Worm (Caenorhabditis elegans): Measurements from ENCODE around the gene W06B4.1.

W06B4.1 gene

ce11 chrII:4453453-4453852 is 17.9 kb upstream of the W06B4.1 start:
- TF ChIP-seq K02D7.2 (tag; optimal IDR thresholded peaks at IDR 0.05) (no peak), ahr-1 (tag; optimal IDR thresholded peaks at IDR 0.05) (no peak), pha-4 (tag; optimal IDR thresholded peaks at IDR 0.05) (no peak), ceh-30 (tag; optimal IDR thresholded peaks at IDR 0.05) (no peak), fax-1 (tag; optimal IDR thresholded peaks at IDR 0.05) (no peak), F13H6.1 (tag; optimal IDR thresholded peaks at IDR 0.05) (no peak), ceh-31 (tag; optimal IDR thresholded peaks at IDR 0.05) (peak; percentile 4), unc-42 (tag; optimal IDR thresholded peaks at IDR 0.05) (peak; percentile 54)

ce11 chrII:4454823-4455222 is 16.6 kb upstream of the W06B4.1 start:
- no peak for TF ChIP-seq madf-2 (tag; optimal IDR thresholded peaks at IDR 0.05)
- peak; percentile 63 for TF ChIP-seq dve-1 (tag; optimal IDR thresholded peaks at IDR 0.05)

- TF ChIP-seq pqm-1 (tag; optimal IDR thresholded peaks at IDR 0.05), result no peak
- TF ChIP-seq pha-2 (tag; optimal IDR thresholded peaks at IDR 0.05), result no peak
- TF ChIP-seq tbx-2 (tag; optimal IDR thresholded peaks at IDR 0.05), result no peak
- TF ChIP-seq hlh-15 (tag; optimal IDR thresholded peaks at IDR 0.05), result no peak
- TF ChIP-seq K09A11.1 (tag; optimal IDR thresholded peaks at IDR 0.05; ENCODE audit: insufficient read depth), result no peak
- no peak for TF ChIP-seq dmd-4 (tag; optimal IDR thresholded peaks at IDR 0.05; ENCODE audit: borderline replicate concordance)
- TF ChIP-seq rnt-1 (tag; optimal IDR thresholded peaks at IDR 0.05), result no peak
- no peak for TF ChIP-seq ceh-6 (GFP tag; optimal IDR thresholded peaks at IDR 0.05)
- peak; percentile 39 for TF ChIP-seq ceh-18 (tag; optimal IDR thresholded peaks at IDR 0.05)
- TF ChIP-seq ceh-31 (tag; optimal IDR thresholded peaks at IDR 0.05), result peak; percentile 59
- TF ChIP-seq hlh-8 (tag; optimal IDR thresholded peaks at IDR 0.05), result no peak
- TF ChIP-seq sox-2 (GFP tag; IDR thresholded peaks at IDR 0.05), result no peak
- TF ChIP-seq unc-55 (GFP tag; optimal IDR thresholded peaks at IDR 0.05), result no peak
- no peak for TF ChIP-seq ref-2 (tag; optimal IDR thresholded peaks at IDR 0.05)
- TF ChIP-seq ceh-30 (tag; optimal IDR thresholded peaks at IDR 0.05), result no peak
- no peak for TF ChIP-seq nhr-232 (tag; optimal IDR thresholded peaks at IDR 0.05)
- TF ChIP-seq sdc-2 (tag; optimal IDR thresholded peaks at IDR 0.05), result no peak
- TF ChIP-seq lim-6 (tag; optimal IDR thresholded peaks at IDR 0.05), result peak; percentile 11
- peak; percentile 53 for TF ChIP-seq unc-42 (tag; optimal IDR thresholded peaks at IDR 0.05)
- TF ChIP-seq ttx-3 (tag; optimal IDR thresholded peaks at IDR 0.05), result no peak
- no peak for TF ChIP-seq ets-4 (tag; optimal IDR thresholded peaks at IDR 0.05)
- no peak for TF ChIP-seq ceh-24 (tag; optimal IDR thresholded peaks at IDR 0.05)
- no peak for TF ChIP-seq syd-9 (tag; optimal IDR thresholded peaks at IDR 0.05)
- TF ChIP-seq hlh-6 (tag; optimal IDR thresholded peaks at IDR 0.05), result no peak
- TF ChIP-seq mec-3 (tag; optimal IDR thresholded peaks at IDR 0.05; ENCODE audit: borderline replicate concordance), result no peak
- TF ChIP-seq elt-4 (tag; optimal IDR thresholded peaks at IDR 0.05), result no peak
- TF ChIP-seq ceh-45 (GFP tag; IDR thresholded peaks at IDR 0.05), result no peak
- no peak for TF ChIP-seq odd-2 (tag; optimal IDR thresholded peaks at IDR 0.05)
- TF ChIP-seq ztf-16 (tag; optimal IDR thresholded peaks at IDR 0.05), result no peak
- no peak for TF ChIP-seq fkh-6 (tag; optimal IDR thresholded peaks at IDR 0.05)
- no peak for TF ChIP-seq gmeb-2 (tag; optimal IDR thresholded peaks at IDR 0.05)
- no peak for TF ChIP-seq pros-1 (tag; optimal IDR thresholded peaks at IDR 0.05)
- TF ChIP-seq pax-1 (tag; optimal IDR thresholded peaks at IDR 0.05), result no peak
- TF ChIP-seq Y22D7AL.16 (tag; optimal IDR thresholded peaks at IDR 0.05), result no peak
- peak; percentile 42 for TF ChIP-seq ceh-14 (tag; optimal IDR thresholded peaks at IDR 0.05)
- TF ChIP-seq ceh-2 (tag; optimal IDR thresholded peaks at IDR 0.05), result no peak
- TF ChIP-seq pag-3 (tag; optimal IDR thresholded peaks at IDR 0.05; ENCODE audit: borderline replicate concordance), result no peak
- no peak for TF ChIP-seq ahr-1 (tag; optimal IDR thresholded peaks at IDR 0.05)
- no peak for TF ChIP-seq unc-86 (tag; optimal IDR thresholded peaks at IDR 0.05)
- no peak for TF ChIP-seq lin-11 (tag; optimal IDR thresholded peaks at IDR 0.05)
- TF ChIP-seq sox-4 (tag; optimal IDR thresholded peaks at IDR 0.05), result no peak
- TF ChIP-seq pha-4 (tag; optimal IDR thresholded peaks at IDR 0.05), result no peak
- TF ChIP-seq ceh-22 (tag; optimal IDR thresholded peaks at IDR 0.05), result no peak
- TF ChIP-seq dve-1 (tag; optimal IDR thresholded peaks at IDR 0.05), result no peak
- no peak for TF ChIP-seq F13H6.1 (tag; optimal IDR thresholded peaks at IDR 0.05)
Measured at ce11 chrII:4456024-4456423, 15.4 kb upstream of the W06B4.1 start.

All from whole organism, late embryonic.